Worm (Caenorhabditis elegans): ENCODE data around the gene cyl-1.
A peak's percentile ranks its signal among the peaks of the same experiment; 100 is the strongest.

Gene cyl-1

DNA sequence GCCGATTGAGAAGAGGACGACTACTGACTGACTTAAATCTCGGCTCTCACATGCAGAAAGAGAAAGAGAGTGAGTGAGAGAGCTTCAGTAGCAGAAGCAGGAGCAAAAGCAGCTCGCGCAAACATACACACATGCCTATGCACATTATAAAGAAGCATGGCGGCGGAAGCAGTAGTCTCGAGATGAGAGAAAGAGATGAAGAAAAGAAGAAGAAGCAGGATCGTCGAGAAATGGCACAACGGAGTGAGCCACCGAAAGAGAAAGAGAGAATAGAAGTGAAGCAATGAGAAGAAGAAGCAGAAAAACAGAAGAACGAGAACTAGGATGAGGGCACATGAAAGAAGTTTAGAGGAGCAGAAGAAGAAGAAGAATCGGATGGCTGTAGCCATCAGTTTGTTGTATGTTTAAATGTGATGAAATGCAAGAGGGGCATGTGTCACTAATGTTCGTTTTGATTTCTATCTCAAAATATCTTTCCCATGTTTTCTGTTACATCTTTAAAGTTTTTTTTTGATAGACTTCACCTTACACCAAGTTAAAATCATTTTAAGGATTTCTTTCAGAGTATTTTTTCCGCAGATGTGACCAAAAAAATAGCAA, 33.5 kb upstream of the cyl-1 start (continued):
- TF ChIP-seq nhr-25 (tag; optimal IDR thresholded peaks at IDR 0.05; ENCODE audit: borderline replicate concordance, insufficient read depth), result no peak
- TF ChIP-seq D1046.2 (GFP tag; IDR thresholded peaks at IDR 0.05), result no peak
- no peak for TF ChIP-seq nhr-41 (GFP tag; IDR thresholded peaks at IDR 0.05)
- TF ChIP-seq dmd-9 (GFP tag; IDR thresholded peaks at IDR 0.05), result no peak
- TF ChIP-seq unc-62 (GFP tag; optimal IDR thresholded peaks at IDR 0.05 in 1 of 2), result peak in 1 of 2 experiments; percentile 89
- TF ChIP-seq unc-62 (tag; optimal IDR thresholded peaks at IDR 0.05), result no peak
- TF ChIP-seq duxl-1 (tag; optimal IDR thresholded peaks at IDR 0.05; ENCODE audit: poor library complexity), result no peak
- no peak for TF ChIP-seq madf-5 (GFP tag; IDR thresholded peaks at IDR 0.05)
- no peak for TF ChIP-seq lin-13 (GFP tag; optimal IDR thresholded peaks at IDR 0.05)
- no peak; the same call in 1 of the 2 replicates for TF ChIP-seq egl-43 (GFP tag; IDR thresholded peaks at IDR 0.05)
- TF ChIP-seq daf-19 (GFP tag; conservative IDR thresholded peaks at IDR 0.05), result no peak
- TF ChIP-seq ceh-20 (GFP tag; IDR thresholded peaks at IDR 0.05), result no peak

ce11 chrV:12025683-12026082, 32.2 kb upstream of the cyl-1 start:
- no peak for TF ChIP-seq daf-12 (tag; optimal IDR thresholded peaks at IDR 0.05)
- peak; percentile 66; the same call in 1 of the 2 replicates for TF ChIP-seq ctbp-1 (GFP tag; IDR thresholded peaks at IDR 0.05)
- no peak for TF ChIP-seq ZK546.5 (tag; optimal IDR thresholded peaks at IDR 0.05)
- peak in 1 of 2 experiments; percentile 29 for TF ChIP-seq lsy-2 (tag; optimal IDR thresholded peaks at IDR 0.05)
- no peak for TF ChIP-seq nhr-111 (GFP tag; optimal IDR thresholded peaks at IDR 0.05)
- TF ChIP-seq fkh-10 (GFP tag; optimal IDR thresholded peaks at IDR 0.05), result peak; percentile 94
- no peak for TF ChIP-seq lir-3 (tag; optimal IDR thresholded peaks at IDR 0.05)
- no peak for TF ChIP-seq madf-9 (GFP tag; conservative IDR thresholded peaks at IDR 0.05)
- TF ChIP-seq zfp-3 (GFP tag; conservative IDR thresholded peaks at IDR 0.05), result no peak
- no peak for TF ChIP-seq arid-1 (GFP tag; conservative IDR thresholded peaks at IDR 0.05)
- TF ChIP-seq tra-1 (GFP tag; IDR thresholded peaks at IDR 0.05), result no peak
- no peak for TF ChIP-seq nhr-237 (tag; optimal IDR thresholded peaks at IDR 0.05)
- TF ChIP-seq nhr-42 (GFP tag; IDR thresholded peaks at IDR 0.05), result no peak
- TF ChIP-seq unc-130 (GFP tag; optimal IDR thresholded peaks at IDR 0.05), result no peak
- peak; percentile 28 for TF ChIP-seq ceh-32 (tag; optimal IDR thresholded peaks at IDR 0.05; ENCODE audit: poor library complexity)
- no peak for TF ChIP-seq sdz-12 (GFP tag; optimal IDR thresholded peaks at IDR 0.05)
- TF ChIP-seq skn-1 (tag; optimal IDR thresholded peaks at IDR 0.05), result no peak
- no peak for TF ChIP-seq lin-1 (GFP tag; IDR thresholded peaks at IDR 0.05)
- TF ChIP-seq F49E8.2 (tag; optimal IDR thresholded peaks at IDR 0.05; ENCODE audit: borderline replicate concordance), result no peak
- no peak for TF ChIP-seq zfp-2 (tag; optimal IDR thresholded peaks at IDR 0.05)
- peak; percentile 18 for TF ChIP-seq mep-1 (tag; optimal IDR thresholded peaks at IDR 0.05)
- no peak for TF ChIP-seq F26F4.8 (GFP tag; conservative IDR thresholded peaks at IDR 0.05)
- TF ChIP-seq zag-1 (tag; optimal IDR thresholded peaks at IDR 0.05), result no peak
- no peak for TF ChIP-seq aly-2 (tag; optimal IDR thresholded peaks at IDR 0.05)
- no peak for TF ChIP-seq nhr-6 (tag; optimal IDR thresholded peaks at IDR 0.05)
- no peak for TF ChIP-seq ztf-7 (tag; optimal IDR thresholded peaks at IDR 0.05)
- no peak for TF ChIP-seq lin-39 (tag; optimal IDR thresholded peaks at IDR 0.05)
- no peak for TF ChIP-seq spr-3 (GFP tag; optimal IDR thresholded peaks at IDR 0.05)
- TF ChIP-seq mxl-3 (GFP tag; optimal IDR thresholded peaks at IDR 0.05), result peak; percentile 40
- TF ChIP-seq nhr-102 (tag; optimal IDR thresholded peaks at IDR 0.05), result no peak
- TF ChIP-seq hlh-11 (tag; optimal IDR thresholded peaks at IDR 0.05), result no peak
- TF ChIP-seq ces-1 (GFP tag; optimal IDR thresholded peaks at IDR 0.05), result peak; percentile 88
- peak; percentile 3 for TF ChIP-seq F37D6.2 (tag; optimal IDR thresholded peaks at IDR 0.05)
- no peak for TF ChIP-seq pqm-1 (tag; optimal IDR thresholded peaks at IDR 0.05)
- no peak for TF ChIP-seq nhr-25 (tag; optimal IDR thresholded peaks at IDR 0.05; ENCODE audit: borderline replicate concordance, insufficient read depth)
- no peak for TF ChIP-seq spr-1 (tag; optimal IDR thresholded peaks at IDR 0.05)
- TF ChIP-seq snpc-1.2 (GFP tag; IDR thresholded peaks at IDR 0.05), result no peak
- no peak for TF ChIP-seq R02D3.7 (tag; optimal IDR thresholded peaks at IDR 0.05)
- TF ChIP-seq ceh-44 (GFP tag; IDR thresholded peaks at IDR 0.05), result no peak

All from whole organism, L4 larva.